Fruit fly (Drosophila melanogaster) whole organism, pupa: ENCODE data around the gene Eip78C.

Source experiments
- CG10348 ChIP-seq: fragments of 200-800 bp; sonication (Bioruptor generic); IDR thresholded peaks from 2 replicates; pipeline ENCODE4 v1.3.6; 2022; ENCODE audit warnings: missing biosample characterization, missing genetic modification characterization
- CG12605 ChIP-seq: fragments of 200-800 bp; sonication (Bioruptor generic); IDR thresholded peaks from 2 replicates; pipeline ENCODE4 v1.3.6; 2022; ENCODE audit warnings: missing biosample characterization, missing genetic modification characterization
- CG13204 ChIP-seq: fragments of 200-800 bp; sonication (Bioruptor generic); optimal IDR thresholded peaks from 2 replicates; lab custom pipeline; 2018; ENCODE audit warnings: missing biosample characterization, mild to moderate bottlenecking, missing genetic modification characterization, moderate library complexity
- CG14655 ChIP-seq: fragments of 200-800 bp; sonication (Bioruptor generic); optimal IDR thresholded peaks from 3 replicates; lab custom pipeline; 2017; ENCODE audit warnings: mild to moderate bottlenecking, missing biosample characterization, missing genetic modification reagents, missing genetic modification characterization
- CG15710 ChIP-seq: fragments of 200-800 bp; sonication (Bioruptor generic); optimal IDR thresholded peaks from 2 replicates; lab custom pipeline; 2018; ENCODE audit warnings: missing biosample characterization, mild to moderate bottlenecking, missing genetic modification characterization, moderate library complexity
- CG17806 ChIP-seq: fragments of 200-800 bp; sonication (Bioruptor generic); optimal IDR thresholded peaks from 2 replicates; lab custom pipeline; 2018; ENCODE audit warnings: missing biosample characterization, mild to moderate bottlenecking, missing genetic modification characterization, moderate library complexity
- CG32121 ChIP-seq: fragments of 200-800 bp; sonication (Bioruptor generic); IDR thresholded peaks from 2 replicates; pipeline ENCODE4 v1.3.6; 2022; ENCODE audit warnings: missing biosample characterization, missing genetic modification characterization
- CG34367 ChIP-seq: fragments of 200-800 bp; sonication (Bioruptor generic); optimal IDR thresholded peaks from 2 replicates; lab custom pipeline; 2018; ENCODE audit warnings: missing biosample characterization, mild to moderate bottlenecking, missing genetic modification characterization
- CG4496 ChIP-seq: fragments of 200-800 bp; sonication (Bioruptor generic); IDR thresholded peaks from 3 replicates; pipeline ENCODE4 v1.3.6; 2022; ENCODE audit warnings: missing biosample characterization, missing genetic modification characterization
- CG8159 ChIP-seq: fragments of 200-800 bp; sonication (Bioruptor generic); optimal IDR thresholded peaks from 3 replicates; lab custom pipeline; 2018; ENCODE audit warnings: missing biosample characterization, mild to moderate bottlenecking, missing genetic modification characterization, moderate library complexity
- CG8301 ChIP-seq: fragments of 200-800 bp; sonication (Bioruptor generic); optimal IDR thresholded peaks from 2 replicates; lab custom pipeline; 2018; ENCODE audit warnings: missing biosample characterization, mild to moderate bottlenecking, missing genetic modification characterization
- CG9948 ChIP-seq: fragments of 200-800 bp; sonication (Bioruptor generic); optimal IDR thresholded peaks from 2 replicates; lab custom pipeline; 2018; ENCODE audit warnings: missing biosample characterization, mild to moderate bottlenecking, missing genetic modification characterization, moderate library complexity
- D1 ChIP-seq: fragments of 200-800 bp; sonication (Bioruptor generic); optimal IDR thresholded peaks from 2 replicates; lab custom pipeline; 2018; ENCODE audit warnings: missing biosample characterization, mild to moderate bottlenecking, missing genetic modification characterization, moderate library complexity
- EcR ChIP-seq: fragments of 200-800 bp; sonication (Bioruptor generic); optimal IDR thresholded peaks from 3 replicates; lab custom pipeline; 2019; ENCODE audit warnings: missing biosample characterization, missing genetic modification characterization, mild to moderate bottlenecking, moderate library complexity, missing genetic modification reagents
- Ets98B ChIP-seq: fragments of 200-800 bp; sonication (Bioruptor generic); IDR thresholded peaks from 2 replicates; pipeline ENCODE4 v1.3.6; 2022; ENCODE audit warnings: missing biosample characterization, missing genetic modification characterization
- Pif1A ChIP-seq: fragments of 200-800 bp; sonication (Bioruptor generic); optimal IDR thresholded peaks from 3 replicates; lab custom pipeline; 2016; ENCODE audit warnings: missing biosample characterization, missing genetic modification characterization
- Pif1B ChIP-seq: fragments of 200-800 bp; sonication (Bioruptor generic); optimal IDR thresholded peaks from 3 replicates; lab custom pipeline; 2016; ENCODE audit warnings: missing biosample characterization, missing genetic modification characterization
- Snoo ChIP-seq: fragments of 200-800 bp; sonication (Bioruptor generic); optimal IDR thresholded peaks from 3 replicates; lab custom pipeline; 2017; ENCODE audit warnings: missing biosample characterization, mild to moderate bottlenecking, missing genetic modification characterization, inconsistent platforms
- fd96Ca ChIP-seq: fragments of 200-800 bp; sonication (Bioruptor generic); IDR thresholded peaks from 3 replicates; pipeline ENCODE4 v1.3.6; 2022; ENCODE audit warnings: missing biosample characterization, missing genetic modification characterization
- gl ChIP-seq: fragments of 200-800 bp; sonication (Bioruptor generic); optimal IDR thresholded peaks from 2 replicates; lab custom pipeline; 2018; ENCODE audit warnings: missing biosample characterization, mild to moderate bottlenecking, missing genetic modification characterization
- rn ChIP-seq: fragments of 200-800 bp; sonication (Bioruptor generic); IDR thresholded peaks from 2 replicates; pipeline ENCODE4 v1.3.6; 2022; ENCODE audit warnings: missing biosample characterization, missing genetic modification characterization

The Eip78C gene

dm6 chr3L:21276296-21277257 is 50.2 kb downstream of the Eip78C start:
- TF ChIP-seq CG10348 (GFP tag; lab: Robert Waterston, UW) (no peak), CG34367 (tag; lab: Kevin White, UChicago) (no peak), CG13204 (no peak), CG17806 (tag; lab: Kevin White, UChicago) (peak; percentile 19), fd96Ca (GFP tag; lab: Robert Waterston, UW) (no peak), Pif1B (no peak), gl (no peak), rn (GFP tag; lab: Robert Waterston, UW) (no peak), CG9948 (peak; percentile 38), CG32121 (GFP tag; lab: Robert Waterston, UW) (no peak), CG15710 (tag; lab: Kevin White, UChicago) (peak; percentile 5), EcR (GFP tag; lab: Kevin White, UChicago) (no peak), Pif1A (no peak), CG4496 (GFP tag; lab: Robert Waterston, UW) (no peak), CG14655 (GFP tag; lab: Kevin White, UChicago) (no peak), CG8159 (peak; percentile 45), D1 (no peak), Ets98B (GFP tag; lab: Robert Waterston, UW) (peak; percentile 17; the same call in 1 of the 2 replicates), CG8301 (no peak), Snoo (tag; lab: Kevin White, UChicago) (peak; percentile 12), CG12605 (GFP tag; lab: Robert Waterston, UW) (0 out of 2 replicates have a peak, but pooled peaks have one; percentile 18)

- TF ChIP-seq rn (GFP tag; lab: Robert Waterston, UW) = no peak
- no peak for TF ChIP-seq CG32121 (GFP tag; lab: Robert Waterston, UW)
- no peak for TF ChIP-seq CG8301
Observed at dm6 chr3L:21277897-21278530, 51.6 kb downstream of the Eip78C start.

dm6 chr3L:21279168-21279567 is 52.8 kb downstream of the Eip78C start:
- no peak for TF ChIP-seq CG8301
- no peak for TF ChIP-seq CG10348 (GFP tag; lab: Robert Waterston, UW)
- TF ChIP-seq gl = no peak
- no peak for TF ChIP-seq Pif1A
- no peak for TF ChIP-seq rn (GFP tag; lab: Robert Waterston, UW)
- TF ChIP-seq CG15710 (tag; lab: Kevin White, UChicago) = no peak
- no peak for TF ChIP-seq EcR (GFP tag; lab: Kevin White, UChicago)
- TF ChIP-seq CG12605 (GFP tag; lab: Robert Waterston, UW) = no peak
- no peak for TF ChIP-seq fd96Ca (GFP tag; lab: Robert Waterston, UW)
- TF ChIP-seq CG17806 (tag; lab: Kevin White, UChicago) = no peak
- no peak for TF ChIP-seq CG8159
- TF ChIP-seq CG13204 = no peak
- no peak for TF ChIP-seq Snoo (tag; lab: Kevin White, UChicago)
- TF ChIP-seq CG4496 (GFP tag; lab: Robert Waterston, UW) = no peak
- no peak for TF ChIP-seq Pif1B
- TF ChIP-seq Ets98B (GFP tag; lab: Robert Waterston, UW) = no peak
- no peak for TF ChIP-seq CG9948
- no peak for TF ChIP-seq CG32121 (GFP tag; lab: Robert Waterston, UW)
- TF ChIP-seq D1 = no peak

dm6 chr3L:21279876-21280566 is 53.6 kb downstream of the Eip78C start, which contains the start of gene AcCoAS:
TSS of gene AcCoAS (minus strand) at chr3L:21280243.
- peak; percentile 30 for TF ChIP-seq CG15710 (tag; lab: Kevin White, UChicago)
- TF ChIP-seq rn (GFP tag; lab: Robert Waterston, UW) = no peak
- peak; percentile 23 for TF ChIP-seq CG9948
- peak; percentile 67 for TF ChIP-seq EcR (GFP tag; lab: Kevin White, UChicago)
- TF ChIP-seq CG8159 = peak; percentile 11
- TF ChIP-seq CG13204 = no peak
- TF ChIP-seq CG32121 (GFP tag; lab: Robert Waterston, UW) = peak; percentile 39; the same call in 1 of the 2 replicates
- no peak for TF ChIP-seq CG14655 (GFP tag; lab: Kevin White, UChicago)
- TF ChIP-seq gl = peak; percentile 43
- no peak for TF ChIP-seq CG8301
- TF ChIP-seq CG10348 (GFP tag; lab: Robert Waterston, UW) = no peak
- peak; percentile 28; the same call in 1 of the 2 replicates for TF ChIP-seq Ets98B (GFP tag; lab: Robert Waterston, UW)
- peak; percentile 34 for TF ChIP-seq Pif1A
- no peak for TF ChIP-seq D1
- no peak for TF ChIP-seq Pif1B
- no peak for TF ChIP-seq CG34367 (tag; lab: Kevin White, UChicago)
- 0 out of 3 replicates have a peak, but pooled peaks have one; percentile 14 for TF ChIP-seq fd96Ca (GFP tag; lab: Robert Waterston, UW)
- TF ChIP-seq Snoo (tag; lab: Kevin White, UChicago) = peak; percentile 53
- TF ChIP-seq CG12605 (GFP tag; lab: Robert Waterston, UW) = no peak; the same call in none of the 2 replicates
- peak; percentile 81 for TF ChIP-seq CG4496 (GFP tag; lab: Robert Waterston, UW)
- no peak for TF ChIP-seq CG17806 (tag; lab: Kevin White, UChicago)
